Worm (Caenorhabditis elegans): ENCODE data around the gene chil-23.

Gene chil-23

DNA sequence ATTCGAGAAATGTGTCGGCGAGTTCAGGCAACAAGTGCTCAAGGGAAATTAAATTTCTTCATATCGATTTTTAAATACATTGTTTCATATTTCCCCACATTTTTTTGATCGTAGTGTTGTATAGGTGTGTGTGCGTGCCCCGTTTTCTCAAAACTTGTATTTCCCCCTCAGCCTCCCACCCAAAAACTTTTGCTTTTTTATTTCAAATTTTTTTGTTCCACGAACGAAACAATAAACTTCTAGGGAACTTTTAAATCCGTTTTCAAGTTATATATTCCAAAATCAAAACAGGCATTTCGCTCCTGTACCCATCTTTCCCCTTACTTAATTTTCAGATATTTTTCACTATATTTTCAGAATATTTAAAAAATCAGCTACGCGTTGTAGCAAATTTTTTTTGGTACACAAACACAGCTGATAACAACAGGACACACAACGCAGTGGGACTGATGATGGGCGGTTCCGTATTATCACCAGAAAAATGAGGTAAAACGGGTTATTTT, 50.3 kb downstream of the chil-23 start, which contains the start of the genes M176.4 and M176.16:
M176.4 (plus strand) TSS at position 301 of the 503 bp plus-strand sequence.
M176.16 (plus strand) TSS at position 453 of the 503 bp plus-strand sequence.
- peak; percentile 22 for TF ChIP-seq elt-2 (tag; optimal IDR thresholded peaks at IDR 0.05)
- TF ChIP-seq fkh-10 (GFP tag; optimal IDR thresholded peaks at IDR 0.05): no peak
